Worm (Caenorhabditis elegans): Measurements from ENCODE around the gene C08E8.9.

- TF ChIP-seq lin-32 (GFP tag; optimal IDR thresholded peaks at IDR 0.05) (no peak), unc-62 (GFP tag; optimal IDR thresholded peaks at IDR 0.05) (no peak), nhr-237 (tag; optimal IDR thresholded peaks at IDR 0.05) (no peak)
Measured at ce11 chrV:18337643-18338042, 27.0 kb upstream of the C08E8.9 start.

Data from whole organism, mixed stage, embryonic.